Fruit fly (Drosophila melanogaster) Kc167 (cell line): Measurements from ENCODE around the gene Fancl.

Experiments used
- Sin3A ChIP-seq: fragments of >200 bp; optimal IDR thresholded peaks from 2 replicates; lab custom pipeline; 2018; ENCODE audit warnings: missing external identifiers
- h ChIP-seq: fragments of >200 bp; optimal IDR thresholded peaks from 3 replicates; lab custom pipeline; 2018; ENCODE audit warnings: missing external identifiers
- psq ChIP-seq: fragments of >200 bp; optimal IDR thresholded peaks from 2 replicates; lab custom pipeline; 2017; ENCODE audit warnings: missing external identifiers
- ttk ChIP-seq: sonication (Bioruptor generic); optimal IDR thresholded peaks from 2 replicates; lab custom pipeline; 2017; ENCODE audit warnings: missing external identifiers

DNA sequence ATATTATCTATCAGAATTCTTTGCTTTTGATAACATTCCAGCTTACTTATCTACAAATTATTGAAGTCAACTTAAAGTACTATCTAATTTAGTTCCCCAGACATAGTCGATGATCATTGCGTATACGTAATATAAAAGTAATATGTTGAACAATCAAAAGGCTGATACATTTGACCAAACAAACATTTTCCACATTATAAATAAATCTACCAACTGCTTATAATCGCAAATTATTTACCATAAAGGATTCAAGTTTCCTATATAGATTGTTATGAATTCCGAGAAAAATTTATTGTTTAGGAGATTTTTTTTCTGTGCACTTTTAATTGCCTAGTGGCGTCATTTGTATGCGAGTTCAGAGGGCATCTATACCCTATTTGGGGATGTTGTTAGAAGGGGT is 34.0 kb upstream of the Fancl start:
- TF ChIP-seq h (lab: Kevin White, UChicago): no peak
- no peak for TF ChIP-seq Sin3A
- no peak for TF ChIP-seq psq (lab: Kevin White, UChicago)
- no peak for TF ChIP-seq ttk (lab: Kevin White, UChicago)
